Worm (Caenorhabditis elegans) whole organism, late embryonic: Measurements from ENCODE around the gene C07H4.1.

ENCODE experiments used
- C08G9.2 ChIP-seq: sonication (generic microtip); optimal IDR thresholded peaks from 2 replicates; lab custom pipeline; 2016; ENCODE audit warnings: mild to moderate bottlenecking, missing genetic modification characterization, moderate library complexity, missing compliant biosample characterization
- C38D4.7 ChIP-seq: fragments of 200-800 bp; sonication (Bioruptor generic); optimal IDR thresholded peaks from 2 replicates; lab custom pipeline; 2018; ENCODE audit warnings: mild to moderate bottlenecking, missing genetic modification characterization, moderate library complexity, missing compliant biosample characterization
- F13H6.1 ChIP-seq: sonication (generic microtip); optimal IDR thresholded peaks from 2 replicates; lab custom pipeline; 2016; ENCODE audit warnings: missing genetic modification characterization, missing compliant biosample characterization
- K02D7.2 ChIP-seq: sonication (generic microtip); optimal IDR thresholded peaks from 2 replicates; lab custom pipeline; 2017; ENCODE audit warnings: mild to moderate bottlenecking, missing genetic modification characterization, missing compliant biosample characterization
- K09A11.1 ChIP-seq: sonication (generic microtip); optimal IDR thresholded peaks from 2 replicates; lab custom pipeline; 2017; ENCODE audit warnings: antibody characterized with exemption, mild to moderate bottlenecking, missing genetic modification characterization, missing compliant biosample characterization; ENCODE audit not compliant: insufficient read depth
- Y22D7AL.16 ChIP-seq: sonication (generic microtip); optimal IDR thresholded peaks from 2 replicates; lab custom pipeline; 2016; ENCODE audit warnings: missing genetic modification characterization, missing compliant biosample characterization
- ceh-14 ChIP-seq: sonication (generic microtip); optimal IDR thresholded peaks from 2 replicates; lab custom pipeline; 2016; ENCODE audit warnings: missing genotype, missing genetic modification characterization, missing compliant biosample characterization
- ceh-19 ChIP-seq: fragments of 200-800 bp; sonication (Bioruptor generic); optimal IDR thresholded peaks from 2 replicates; lab custom pipeline; 2018; ENCODE audit warnings: mild to moderate bottlenecking, missing genetic modification characterization, missing compliant biosample characterization
- ceh-22 ChIP-seq: sonication (generic microtip); optimal IDR thresholded peaks from 2 replicates; lab custom pipeline; 2017; ENCODE audit warnings: missing biosample characterization, missing genetic modification characterization
- ceh-30 ChIP-seq: fragments of 150-350 bp; optimal IDR thresholded peaks from 2 replicates; lab custom pipeline; 2014; ENCODE audit warnings: missing biosample characterization, missing genetic modification characterization
- ceh-34 ChIP-seq: sonication (generic microtip); optimal IDR thresholded peaks from 2 replicates; lab custom pipeline; 2016; ENCODE audit warnings: mild to moderate bottlenecking, missing genetic modification characterization, missing compliant biosample characterization
- ceh-45 ChIP-seq: fragments of 200-800 bp; sonication (Bioruptor generic); IDR thresholded peaks from 2 replicates; pipeline ENCODE4 v1.3.6; 2022; ENCODE audit warnings: missing genetic modification reagents, missing genetic modification characterization, missing compliant biosample characterization
- ceh-6 ChIP-seq: fragments of 200-800 bp; sonication (Bioruptor generic); optimal IDR thresholded peaks from 2 replicates; lab custom pipeline; 2018; ENCODE audit warnings: mild to moderate bottlenecking, missing genetic modification characterization, missing compliant biosample characterization
- ceh-9 ChIP-seq: sonication (generic microtip); optimal IDR thresholded peaks from 2 replicates; lab custom pipeline; 2016; ENCODE audit warnings: mild to moderate bottlenecking, missing genetic modification characterization, inconsistent platforms, missing compliant biosample characterization
- che-1 ChIP-seq: sonication (generic microtip); optimal IDR thresholded peaks from 2 replicates; lab custom pipeline; 2016; ENCODE audit warnings: mild to moderate bottlenecking, missing genetic modification characterization, missing compliant biosample characterization
- dmd-4 ChIP-seq: sonication (generic microtip); optimal IDR thresholded peaks from 2 replicates; lab custom pipeline; 2016; ENCODE audit warnings: borderline replicate concordance, missing genetic modification characterization, missing compliant biosample characterization
- dve-1 ChIP-seq: sonication (generic microtip); optimal IDR thresholded peaks from 2 replicates; lab custom pipeline; 2017; ENCODE audit warnings: antibody characterized with exemption, mild to moderate bottlenecking, missing genetic modification characterization, missing compliant biosample characterization
- elt-2 ChIP-seq: sonication (generic microtip); optimal IDR thresholded peaks from 2 replicates; lab custom pipeline; 2016; ENCODE audit warnings: missing genetic modification reagents, missing genetic modification characterization, missing compliant biosample characterization
- ets-4 ChIP-seq: sonication (generic microtip); optimal IDR thresholded peaks from 2 replicates; lab custom pipeline; 2016; ENCODE audit warnings: missing genetic modification characterization, missing compliant biosample characterization
- fax-1 ChIP-seq: sonication (generic microtip); optimal IDR thresholded peaks from 2 replicates; lab custom pipeline; 2016; ENCODE audit warnings: missing genotype, missing genetic modification characterization, missing compliant biosample characterization
- fkh-10 ChIP-seq: fragments of 150-350 bp; optimal IDR thresholded peaks from 2 replicates; lab custom pipeline; 2014; ENCODE audit warnings: missing biosample characterization, missing genetic modification reagents, missing genetic modification characterization
- hlh-15 ChIP-seq: sonication (generic microtip); optimal IDR thresholded peaks from 2 replicates; lab custom pipeline; 2016; ENCODE audit warnings: missing genetic modification characterization, missing compliant biosample characterization
- hlh-30 ChIP-seq: sonication (generic microtip); optimal IDR thresholded peaks from 2 replicates; lab custom pipeline; 2017; ENCODE audit warnings: antibody characterized with exemption, missing genetic modification characterization, missing compliant biosample characterization; ENCODE audit not compliant: insufficient read depth
- hlh-6 ChIP-seq: sonication (generic microtip); optimal IDR thresholded peaks from 2 replicates; lab custom pipeline; 2016; ENCODE audit warnings: missing genotype, missing genetic modification characterization, missing compliant biosample characterization
- lim-6 ChIP-seq: sonication (generic microtip); optimal IDR thresholded peaks from 2 replicates; lab custom pipeline; 2016; ENCODE audit warnings: missing genetic modification characterization, missing compliant biosample characterization
- lin-11 ChIP-seq: fragments of 200-800 bp; sonication (Bioruptor generic); optimal IDR thresholded peaks from 2 replicates; lab custom pipeline; 2018; ENCODE audit warnings: mild to moderate bottlenecking, missing genetic modification characterization, missing compliant biosample characterization
- madf-2 ChIP-seq: sonication (generic microtip); optimal IDR thresholded peaks from 2 replicates; lab custom pipeline; 2017; ENCODE audit warnings: missing genetic modification characterization, missing compliant biosample characterization
- mec-3 ChIP-seq: sonication (generic microtip); optimal IDR thresholded peaks from 2 replicates; lab custom pipeline; 2016; ENCODE audit warnings: borderline replicate concordance, missing genetic modification characterization, missing compliant biosample characterization
- nfya-1 ChIP-seq: sonication (generic microtip); optimal IDR thresholded peaks from 2 replicates; lab custom pipeline; 2017; ENCODE audit warnings: missing genetic modification characterization, mild to moderate bottlenecking, missing compliant biosample characterization, antibody characterized with exemption, moderate library complexity
- npax-4 ChIP-seq: sonication (generic microtip); optimal IDR thresholded peaks from 2 replicates; lab custom pipeline; 2016; ENCODE audit warnings: missing genetic modification characterization, missing compliant biosample characterization
- pax-1 ChIP-seq: fragments of 150-350 bp; optimal IDR thresholded peaks from 2 replicates; lab custom pipeline; 2014; ENCODE audit warnings: missing biosample characterization, missing genetic modification characterization
- pha-2 ChIP-seq: sonication (generic microtip); optimal IDR thresholded peaks from 2 replicates; lab custom pipeline; 2017; ENCODE audit warnings: mild to moderate bottlenecking, missing genetic modification characterization, missing compliant biosample characterization
- pros-1 ChIP-seq: fragments of 150-350 bp; optimal IDR thresholded peaks from 2 replicates; lab custom pipeline; 2014; ENCODE audit warnings: missing biosample characterization, missing genetic modification reagents, missing genetic modification characterization
- ref-2 ChIP-seq: sonication (generic microtip); optimal IDR thresholded peaks from 2 replicates; lab custom pipeline; 2016; ENCODE audit warnings: missing genetic modification characterization, missing compliant biosample characterization
- rnt-1 ChIP-seq: sonication (generic microtip); optimal IDR thresholded peaks from 2 replicates; lab custom pipeline; 2016; ENCODE audit warnings: missing genetic modification characterization, missing compliant biosample characterization
- sdc-2 ChIP-seq: sonication (generic microtip); optimal IDR thresholded peaks from 2 replicates; lab custom pipeline; 2016; ENCODE audit warnings: missing genotype, missing genetic modification characterization, missing compliant biosample characterization
- sox-4 ChIP-seq: sonication (generic microtip); optimal IDR thresholded peaks from 2 replicates; lab custom pipeline; 2017; ENCODE audit warnings: mild to moderate bottlenecking, missing genetic modification characterization, inconsistent platforms, missing compliant biosample characterization
- tbx-2 ChIP-seq: sonication (generic microtip); optimal IDR thresholded peaks from 2 replicates; lab custom pipeline; 2016; ENCODE audit warnings: missing genetic modification characterization, missing compliant biosample characterization
- tbx-7 ChIP-seq: sonication (generic microtip); optimal IDR thresholded peaks from 2 replicates; lab custom pipeline; 2016; ENCODE audit warnings: missing genotype, missing genetic modification characterization, missing compliant biosample characterization
- unc-42 ChIP-seq: sonication (generic microtip); optimal IDR thresholded peaks from 2 replicates; lab custom pipeline; 2016; ENCODE audit warnings: missing genotype, missing genetic modification characterization, missing compliant biosample characterization
- zip-5 ChIP-seq: sonication (generic microtip); optimal IDR thresholded peaks from 2 replicates; lab custom pipeline; 2016; ENCODE audit warnings: missing genetic modification characterization, missing compliant biosample characterization
- ztf-16 ChIP-seq: sonication (generic microtip); optimal IDR thresholded peaks from 2 replicates; lab custom pipeline; 2017; ENCODE audit warnings: missing genetic modification characterization, missing compliant biosample characterization

Gene C07H4.1

ce11 chrII:9093584-9093983 is at the start of gene C07H4.1:
Gene C07H4.1 (minus strand): TSS chrII:9093684.
- TF ChIP-seq ceh-19 (no peak), ceh-30 (tag; lab: Kevin White, UChicago) (no peak)

DNA sequence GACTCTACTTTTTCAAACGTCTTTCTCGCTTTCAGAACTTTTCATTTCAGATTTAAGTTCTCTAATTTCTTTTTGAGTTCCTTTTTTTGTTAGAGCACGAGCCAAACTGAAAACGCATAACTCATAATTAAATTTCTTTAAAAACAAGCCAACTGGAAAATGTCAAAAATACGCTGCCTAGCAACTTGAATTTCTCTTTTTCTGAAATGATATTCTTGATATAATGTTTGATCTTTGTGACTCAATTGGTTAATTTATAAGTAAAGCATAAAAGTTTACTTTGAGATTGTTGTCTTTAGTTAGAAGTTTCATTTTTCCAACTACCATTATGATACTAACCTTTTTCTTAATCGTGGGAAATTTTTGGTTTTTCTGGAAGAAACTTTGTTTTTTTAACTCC is 47.6 kb upstream of the C07H4.1 start:
- no peak for TF ChIP-seq Y22D7AL.16
- TF ChIP-seq ceh-6 (GFP tag; lab: Kevin White, UChicago), result no peak
- no peak for TF ChIP-seq nfya-1 (tag; lab: Kevin White, UChicago)
- no peak for TF ChIP-seq hlh-30 (tag; lab: Kevin White, UChicago)
- TF ChIP-seq ets-4 (tag; lab: Kevin White, UChicago), result no peak
- TF ChIP-seq C08G9.2 (tag; lab: Kevin White, UChicago), result no peak
- TF ChIP-seq dmd-4 (tag; lab: Kevin White, UChicago), result no peak
- TF ChIP-seq pha-2 (tag; lab: Kevin White, UChicago), result no peak
- TF ChIP-seq sox-4 (tag; lab: Kevin White, UChicago), result no peak
- no peak for TF ChIP-seq ref-2
- TF ChIP-seq dve-1 (tag; lab: Kevin White, UChicago), result no peak
- TF ChIP-seq rnt-1, result no peak
- TF ChIP-seq ceh-45 (GFP tag; lab: Robert Waterston, UW), result no peak
- no peak for TF ChIP-seq madf-2
- TF ChIP-seq C38D4.7, result no peak
- no peak for TF ChIP-seq hlh-6 (tag; lab: Kevin White, UChicago)
- TF ChIP-seq zip-5 (tag; lab: Kevin White, UChicago), result no peak
- TF ChIP-seq, all 69 proteins: peak for 0

- TF ChIP-seq hlh-15, result no peak
- no peak for TF ChIP-seq npax-4 (tag; lab: Kevin White, UChicago)
- no peak for TF ChIP-seq ceh-22
- no peak for TF ChIP-seq K02D7.2 (tag; lab: Kevin White, UChicago)
- no peak for TF ChIP-seq pros-1 (tag; lab: Kevin White, UChicago)
- no peak for TF ChIP-seq hlh-6 (tag; lab: Kevin White, UChicago)
- no peak for TF ChIP-seq F13H6.1 (tag; lab: Kevin White, UChicago)
- TF ChIP-seq dmd-4 (tag; lab: Kevin White, UChicago), result no peak
- no peak for TF ChIP-seq ceh-45 (GFP tag; lab: Robert Waterston, UW)
These were observed 45.8 kb upstream of the C07H4.1 start, which contains the start of gene Y9C2UA.1 for ce11 chrII:9139172-9139700. Gene Y9C2UA.1 (plus strand): TSS chrII:9139650.

- TF ChIP-seq elt-2 (tag; lab: Kevin White, UChicago) (no peak), pax-1 (tag; lab: Kevin White, UChicago) (no peak), F13H6.1 (tag; lab: Kevin White, UChicago) (no peak), fax-1 (tag; lab: Kevin White, UChicago) (no peak), pha-2 (tag; lab: Kevin White, UChicago) (no peak)
These were observed 44.3 kb upstream of the C07H4.1 start, which contains the start of gene C16D2.3 for ce11 chrII:9137803-9138202. Gene C16D2.3 (plus strand): TSS chrII:9138103.

DNA sequence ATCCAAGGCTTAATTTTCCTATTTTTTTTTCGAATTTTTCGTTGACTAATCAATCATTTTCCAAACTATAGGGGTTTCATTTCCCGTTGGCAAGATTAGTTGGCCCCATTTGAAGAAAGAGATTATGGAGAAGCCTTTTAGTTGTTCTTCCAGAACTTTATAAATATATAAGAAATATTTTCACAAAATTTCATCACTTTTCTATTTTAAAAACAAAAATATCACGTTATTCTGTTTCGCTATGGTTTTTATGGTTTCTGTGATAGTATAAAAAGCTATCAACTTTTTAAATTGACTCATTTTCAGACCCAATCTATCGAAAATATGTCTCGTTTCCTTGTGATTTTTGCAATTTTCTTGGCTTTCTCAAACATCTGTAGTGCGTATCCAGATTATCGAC is 42.4 kb upstream of the C07H4.1 start, which contains the start of gene nlp-78:
TSS of gene nlp-78 (plus strand) at position 301 of the 400 bp plus-strand sequence.
- TF ChIP-seq zip-5 (tag; lab: Kevin White, UChicago) (no peak), hlh-6 (tag; lab: Kevin White, UChicago) (no peak)
- TF ChIP-seq, all 69 proteins: peak for 0

DNA sequence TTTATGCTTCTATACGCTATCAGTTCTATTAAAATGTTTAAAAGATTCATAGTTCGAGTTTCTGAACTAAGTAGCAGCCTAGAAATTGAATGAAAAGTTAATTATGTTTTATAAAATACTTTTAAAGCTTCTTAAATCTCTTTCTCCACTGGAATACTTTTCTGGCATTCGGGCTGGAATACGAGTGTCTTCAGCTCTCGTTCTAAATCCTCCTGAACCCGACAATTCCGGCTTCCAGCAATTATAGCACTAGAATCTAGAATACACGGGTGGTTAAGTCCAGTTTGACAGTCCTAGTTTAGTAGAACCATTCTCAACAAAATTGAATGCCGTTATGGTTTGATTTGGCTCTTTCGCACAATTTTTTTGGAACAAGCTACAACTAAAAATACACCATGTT is 38.9 kb upstream of the C07H4.1 start:
- TF ChIP-seq ceh-14 (tag; lab: Kevin White, UChicago) (no peak), K09A11.1 (no peak), fkh-10 (no peak), che-1 (tag; lab: Kevin White, UChicago) (no peak), tbx-7 (no peak), ceh-34 (tag; lab: Kevin White, UChicago) (no peak), mec-3 (tag; lab: Kevin White, UChicago) (no peak), lim-6 (tag; lab: Kevin White, UChicago) (no peak), ceh-22 (no peak), ceh-45 (GFP tag; lab: Robert Waterston, UW) (no peak), unc-42 (tag; lab: Kevin White, UChicago) (no peak), nfya-1 (tag; lab: Kevin White, UChicago) (no peak), lin-11 (no peak), ceh-9 (tag; lab: Kevin White, UChicago) (no peak), hlh-15 (no peak), dve-1 (tag; lab: Kevin White, UChicago) (no peak), npax-4 (tag; lab: Kevin White, UChicago) (no peak), tbx-2 (tag; lab: Kevin White, UChicago) (no peak), sdc-2 (no peak), ztf-16 (tag; lab: Kevin White, UChicago) (no peak)
